Fruit fly (Drosophila melanogaster): ENCODE results near the gene tutl.
A peak's percentile ranks its signal among the peaks of the same experiment; 100 is the strongest.

Gene tutl

DNA sequence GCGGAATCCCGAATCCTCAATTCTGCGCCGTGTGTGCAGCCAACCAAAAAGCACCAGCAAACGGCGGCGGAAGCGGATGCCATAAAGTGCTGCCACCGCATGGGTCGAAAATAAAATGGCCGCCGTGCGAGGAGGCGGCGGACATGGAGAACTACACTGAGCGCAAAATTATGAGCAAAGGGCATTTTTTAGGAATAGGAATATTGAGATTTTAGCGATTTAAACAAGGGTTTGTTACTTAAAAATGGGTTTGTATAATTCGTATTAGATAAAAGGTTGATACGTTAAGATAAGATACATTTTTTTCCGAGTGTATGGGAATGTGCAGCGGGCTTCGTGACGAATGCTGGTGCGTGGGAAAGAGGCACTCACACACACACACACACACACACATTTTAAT lies 9.6 kb downstream of the tutl start:
- no peak for TF ChIP-seq Pif1B (GFP tag; optimal IDR thresholded peaks at IDR 0.05)
- no peak for TF ChIP-seq CG34367 (tag; optimal IDR thresholded peaks at IDR 0.05)
- TF ChIP-seq CG12605 (GFP tag; IDR thresholded peaks at IDR 0.05) = no peak
- peak; percentile 17 for TF ChIP-seq CG9948 (tag; optimal IDR thresholded peaks at IDR 0.05)
- TF ChIP-seq CG13204 (GFP tag; optimal IDR thresholded peaks at IDR 0.05) = no peak
- no peak for TF ChIP-seq gl (tag; optimal IDR thresholded peaks at IDR 0.05)
- TF ChIP-seq CG8301 (tag; optimal IDR thresholded peaks at IDR 0.05) = peak; percentile 6
- TF ChIP-seq EcR (GFP tag; optimal IDR thresholded peaks at IDR 0.05) = no peak
- TF ChIP-seq CG15710 (tag; optimal IDR thresholded peaks at IDR 0.05) = peak; percentile 12
- peak; percentile 31 for TF ChIP-seq CG8159 (tag; optimal IDR thresholded peaks at IDR 0.05)
- peak; percentile 20 for TF ChIP-seq CG14655 (GFP tag; optimal IDR thresholded peaks at IDR 0.05)
- peak; percentile 59; the same call in 2 of the 3 replicates for TF ChIP-seq fd96Ca (GFP tag; IDR thresholded peaks at IDR 0.05)
- TF ChIP-seq Snoo (tag; optimal IDR thresholded peaks at IDR 0.05) = no peak
- no peak for TF ChIP-seq CG10348 (GFP tag; IDR thresholded peaks at IDR 0.05)
- TF ChIP-seq Pif1A (GFP tag; optimal IDR thresholded peaks at IDR 0.05) = peak; percentile 24
- TF ChIP-seq CG32121 (GFP tag; IDR thresholded peaks at IDR 0.05) = no peak
- TF ChIP-seq D1 (tag; optimal IDR thresholded peaks at IDR 0.05) = no peak
- TF ChIP-seq CG4496 (GFP tag; IDR thresholded peaks at IDR 0.05) = peak; percentile 50; the same call in 1 of the 3 replicates
- peak; percentile 33 for TF ChIP-seq CG17806 (tag; optimal IDR thresholded peaks at IDR 0.05)
- TF ChIP-seq rn (GFP tag; IDR thresholded peaks at IDR 0.05) = peak; percentile 10; the same call in 1 of the 2 replicates
- TF ChIP-seq Ets98B (GFP tag; IDR thresholded peaks at IDR 0.05) = peak; percentile 25; the same call in 1 of the 2 replicates

dm6 chr2L:4295653-4296052 lies 12.7 kb downstream of the tutl start:
- TF ChIP-seq CG34367 (tag; optimal IDR thresholded peaks at IDR 0.05) (no peak), CG4496 (GFP tag; IDR thresholded peaks at IDR 0.05) (no peak), CG9948 (tag; optimal IDR thresholded peaks at IDR 0.05) (no peak), D1 (tag; optimal IDR thresholded peaks at IDR 0.05) (no peak), CG8159 (tag; optimal IDR thresholded peaks at IDR 0.05) (no peak), gl (tag; optimal IDR thresholded peaks at IDR 0.05) (no peak), EcR (GFP tag; optimal IDR thresholded peaks at IDR 0.05) (no peak), CG14655 (GFP tag; optimal IDR thresholded peaks at IDR 0.05) (no peak), CG12605 (GFP tag; IDR thresholded peaks at IDR 0.05) (no peak), CG10348 (GFP tag; IDR thresholded peaks at IDR 0.05) (no peak), CG17806 (tag; optimal IDR thresholded peaks at IDR 0.05) (no peak), Snoo (tag; optimal IDR thresholded peaks at IDR 0.05) (no peak), Pif1B (GFP tag; optimal IDR thresholded peaks at IDR 0.05) (no peak)

DNA sequence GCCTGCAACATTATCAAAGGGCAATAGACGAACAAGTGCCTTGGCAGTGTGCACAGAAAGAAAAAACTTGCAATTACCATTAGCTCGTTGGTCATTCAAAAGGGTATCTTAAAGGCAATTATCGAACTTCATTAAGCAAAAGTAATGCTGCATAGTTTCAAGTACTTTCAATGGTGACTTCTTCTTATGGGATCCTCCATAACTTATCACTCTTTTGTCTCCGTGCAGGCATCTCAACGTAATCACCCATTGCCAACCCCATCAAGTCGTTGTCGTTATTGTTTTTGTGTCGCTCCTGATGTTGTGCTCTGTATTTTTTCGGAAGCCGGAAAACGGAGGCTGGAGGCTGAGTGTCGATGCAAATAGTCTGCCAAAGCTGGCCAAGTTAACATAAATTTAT lies 13.9 kb downstream of the tutl start:
- TF ChIP-seq CG10348 (GFP tag; IDR thresholded peaks at IDR 0.05) = no peak
- peak; percentile 46 for TF ChIP-seq EcR (GFP tag; optimal IDR thresholded peaks at IDR 0.05)
- 0 out of 3 replicates have a peak, but pooled peaks have one; percentile 46 for TF ChIP-seq CG4496 (GFP tag; IDR thresholded peaks at IDR 0.05)
- TF ChIP-seq CG34367 (tag; optimal IDR thresholded peaks at IDR 0.05) = peak; percentile 21
- TF ChIP-seq CG15710 (tag; optimal IDR thresholded peaks at IDR 0.05) = peak; percentile 39
- TF ChIP-seq fd96Ca (GFP tag; IDR thresholded peaks at IDR 0.05) = no peak
- TF ChIP-seq CG9948 (tag; optimal IDR thresholded peaks at IDR 0.05) = no peak
- no peak for TF ChIP-seq CG14655 (GFP tag; optimal IDR thresholded peaks at IDR 0.05)
- peak; percentile 44 for TF ChIP-seq CG8159 (tag; optimal IDR thresholded peaks at IDR 0.05)
- no peak for TF ChIP-seq CG17806 (tag; optimal IDR thresholded peaks at IDR 0.05)
- TF ChIP-seq CG8301 (tag; optimal IDR thresholded peaks at IDR 0.05) = no peak
- no peak for TF ChIP-seq CG32121 (GFP tag; IDR thresholded peaks at IDR 0.05)
- TF ChIP-seq Pif1A (GFP tag; optimal IDR thresholded peaks at IDR 0.05) = no peak
- no peak for TF ChIP-seq Pif1B (GFP tag; optimal IDR thresholded peaks at IDR 0.05)

DNA sequence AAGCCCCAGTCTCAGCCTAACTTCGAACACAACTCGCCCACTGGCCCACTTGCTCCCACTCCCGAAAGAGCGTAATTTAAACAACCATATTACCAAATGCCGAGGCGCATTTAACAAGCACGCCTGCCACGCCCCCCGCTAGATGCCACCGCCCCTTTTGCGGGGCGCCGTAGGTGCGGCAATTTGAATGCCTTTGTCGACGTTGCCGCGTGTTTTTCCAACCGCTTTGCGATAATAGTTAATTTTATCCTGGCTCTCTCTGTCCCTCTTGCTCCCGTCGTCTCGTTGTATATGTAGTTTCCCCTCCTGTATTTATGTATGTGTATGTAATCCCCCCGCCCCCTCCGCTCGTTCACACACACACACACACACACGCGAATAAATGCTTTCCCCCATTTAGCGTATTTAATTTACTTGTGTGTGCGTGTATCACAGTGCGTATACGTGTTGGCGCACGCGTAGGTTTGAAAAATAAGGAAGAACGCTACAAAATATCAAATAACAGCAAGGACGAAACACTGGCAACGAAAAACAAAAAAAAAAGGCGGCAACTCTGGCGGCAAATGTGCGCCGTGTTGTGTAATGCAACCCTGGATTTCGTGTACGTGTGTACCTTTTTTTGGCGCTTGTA lies 27.2 kb downstream of the tutl start:
- TF ChIP-seq CG34367 (tag; optimal IDR thresholded peaks at IDR 0.05) = no peak
- no peak for TF ChIP-seq CG15710 (tag; optimal IDR thresholded peaks at IDR 0.05)
- no peak for TF ChIP-seq CG8301 (tag; optimal IDR thresholded peaks at IDR 0.05)
- no peak for TF ChIP-seq D1 (tag; optimal IDR thresholded peaks at IDR 0.05)
- no peak for TF ChIP-seq Ets98B (GFP tag; IDR thresholded peaks at IDR 0.05)
- no peak for TF ChIP-seq rn (GFP tag; IDR thresholded peaks at IDR 0.05)
- no peak for TF ChIP-seq gl (tag; optimal IDR thresholded peaks at IDR 0.05)
- TF ChIP-seq fd96Ca (GFP tag; IDR thresholded peaks at IDR 0.05) = no peak
- TF ChIP-seq CG10348 (GFP tag; IDR thresholded peaks at IDR 0.05) = no peak
- TF ChIP-seq CG9948 (tag; optimal IDR thresholded peaks at IDR 0.05) = no peak
- TF ChIP-seq CG14655 (GFP tag; optimal IDR thresholded peaks at IDR 0.05) = no peak
- TF ChIP-seq Pif1A (GFP tag; optimal IDR thresholded peaks at IDR 0.05) = no peak
- no peak for TF ChIP-seq Snoo (tag; optimal IDR thresholded peaks at IDR 0.05)
- TF ChIP-seq CG8159 (tag; optimal IDR thresholded peaks at IDR 0.05) = no peak
- TF ChIP-seq EcR (GFP tag; optimal IDR thresholded peaks at IDR 0.05) = no peak
- TF ChIP-seq Pif1B (GFP tag; optimal IDR thresholded peaks at IDR 0.05) = no peak
- no peak for TF ChIP-seq CG12605 (GFP tag; IDR thresholded peaks at IDR 0.05)
- TF ChIP-seq CG32121 (GFP tag; IDR thresholded peaks at IDR 0.05) = no peak
- no peak for TF ChIP-seq CG4496 (GFP tag; IDR thresholded peaks at IDR 0.05)

- TF ChIP-seq fd96Ca (GFP tag; IDR thresholded peaks at IDR 0.05) = no peak
- TF ChIP-seq CG14655 (GFP tag; optimal IDR thresholded peaks at IDR 0.05) = no peak
- TF ChIP-seq D1 (tag; optimal IDR thresholded peaks at IDR 0.05) = no peak
- TF ChIP-seq Ets98B (GFP tag; IDR thresholded peaks at IDR 0.05) = no peak
- no peak for TF ChIP-seq gl (tag; optimal IDR thresholded peaks at IDR 0.05)
- TF ChIP-seq CG12605 (GFP tag; IDR thresholded peaks at IDR 0.05) = no peak
- TF ChIP-seq CG10348 (GFP tag; IDR thresholded peaks at IDR 0.05) = no peak
- no peak for TF ChIP-seq CG13204 (GFP tag; optimal IDR thresholded peaks at IDR 0.05)
Measured at dm6 chr2L:4317910-4318309, 35.0 kb downstream of the tutl start.

dm6 chr2L:4324254-4324653 lies 41.3 kb downstream of the tutl start, which contains the start of gene bdl:
Gene bdl (plus strand): TSS chr2L:4324554.
- TF ChIP-seq Ets98B (GFP tag; IDR thresholded peaks at IDR 0.05) (no peak), CG13204 (GFP tag; optimal IDR thresholded peaks at IDR 0.05) (no peak), gl (tag; optimal IDR thresholded peaks at IDR 0.05) (no peak), CG32121 (GFP tag; IDR thresholded peaks at IDR 0.05) (0 out of 2 replicates have a peak, but pooled peaks have one; percentile 37), CG12605 (GFP tag; IDR thresholded peaks at IDR 0.05) (no peak), CG34367 (tag; optimal IDR thresholded peaks at IDR 0.05) (no peak), CG9948 (tag; optimal IDR thresholded peaks at IDR 0.05) (no peak), rn (GFP tag; IDR thresholded peaks at IDR 0.05) (no peak), CG4496 (GFP tag; IDR thresholded peaks at IDR 0.05) (peak; percentile 42; the same call in 1 of the 3 replicates)

Measured in whole organism, pupa.